Fruit fly (Drosophila melanogaster) whole organism, embryonic: ENCODE results near the gene Cep97.
A peak's percentile ranks its signal among the peaks of the same experiment; 100 is the strongest.

Experiments used
- Antp ChIP-seq: fragments of 200-800 bp; sonication (Bioruptor generic); optimal IDR thresholded peaks from 3 replicates; lab custom pipeline; 2016; ENCODE audit warnings: missing biosample characterization, missing genetic modification characterization
- Blimp-1 ChIP-seq: fragments of 200-800 bp; sonication (Bioruptor generic); optimal IDR thresholded peaks from 3 replicates; lab custom pipeline; 2018; ENCODE audit warnings: missing biosample characterization, missing genetic modification characterization, mild to moderate bottlenecking, moderate library complexity, missing genetic modification reagents
- CG12071 ChIP-seq: fragments of 200-800 bp; sonication (Bioruptor generic); optimal IDR thresholded peaks from 3 replicates; lab custom pipeline; 2018; ENCODE audit warnings: missing biosample characterization, mild to moderate bottlenecking, missing genetic modification characterization
- CG12391 ChIP-seq: fragments of 200-800 bp; sonication (Bioruptor generic); optimal IDR thresholded peaks from 3 replicates; lab custom pipeline; 2018; ENCODE audit warnings: missing biosample characterization, mild to moderate bottlenecking, missing genetic modification characterization, moderate library complexity
- CG13894 ChIP-seq: fragments of 200-800 bp; sonication (Bioruptor generic); optimal IDR thresholded peaks from 3 replicates; lab custom pipeline; 2018; ENCODE audit warnings: missing biosample characterization, mild to moderate bottlenecking, missing genetic modification characterization, moderate library complexity
- CG15073 ChIP-seq: fragments of 200-800 bp; sonication (Bioruptor generic); optimal IDR thresholded peaks from 2 replicates; lab custom pipeline; 2016; ENCODE audit warnings: missing biosample characterization, missing genetic modification characterization
- CG15479 ChIP-seq: fragments of 200-800 bp; sonication (Bioruptor generic); optimal IDR thresholded peaks from 3 replicates; lab custom pipeline; 2019; ENCODE audit warnings: missing biosample characterization, mild to moderate bottlenecking, missing genetic modification characterization, moderate library complexity
- CG17328 ChIP-seq: fragments of 200-800 bp; sonication (Bioruptor generic); IDR thresholded peaks from 2 replicates; pipeline ENCODE4 v1.3.6; 2022; ENCODE audit warnings: missing biosample characterization, missing genetic modification characterization
- CG17385 ChIP-seq: fragments of 200-800 bp; sonication (Bioruptor generic); optimal IDR thresholded peaks from 3 replicates; lab custom pipeline; 2018; ENCODE audit warnings: missing biosample characterization, mild to moderate bottlenecking, missing genetic modification characterization
- CG17568 ChIP-seq: fragments of 200-800 bp; sonication (Bioruptor generic); optimal IDR thresholded peaks from 2 replicates; lab custom pipeline; 2018; ENCODE audit warnings: missing biosample characterization, mild to moderate bottlenecking, missing genetic modification characterization, moderate library complexity
- CG17829 ChIP-seq: fragments of 200-800 bp; optimal IDR thresholded peaks from 2 replicates; lab custom pipeline; 2019; ENCODE audit warnings: missing biosample characterization, mild to moderate bottlenecking, missing genetic modification characterization, moderate library complexity
- CG18262 ChIP-seq: fragments of 200-800 bp; optimal IDR thresholded peaks from 3 replicates; lab custom pipeline; 2019; ENCODE audit warnings: missing biosample characterization, mild to moderate bottlenecking, missing genetic modification characterization, moderate library complexity
- CG2678 ChIP-seq: fragments of 200-800 bp; sonication (Bioruptor generic); optimal IDR thresholded peaks from 3 replicates; lab custom pipeline; 2019; ENCODE audit warnings: missing biosample characterization, mild to moderate bottlenecking, missing genetic modification characterization, moderate library complexity
- CG30403 ChIP-seq: fragments of 200-800 bp; sonication (Bioruptor generic); optimal IDR thresholded peaks from 3 replicates; lab custom pipeline; 2016; ENCODE audit warnings: missing biosample characterization, missing genetic modification characterization
- CG31441 ChIP-seq: fragments of 200-800 bp; sonication (Bioruptor generic); IDR thresholded peaks from 2 replicates; pipeline ENCODE4 v1.3.6; 2022; ENCODE audit warnings: missing biosample characterization, missing genetic modification characterization
- CG3407 ChIP-seq: fragments of 200-800 bp; sonication (Bioruptor generic); optimal IDR thresholded peaks from 2 replicates; lab custom pipeline; 2018; ENCODE audit warnings: missing biosample characterization, mild to moderate bottlenecking, missing genetic modification characterization
- CG7839 ChIP-seq: fragments of 200-800 bp; sonication (Bioruptor generic); optimal IDR thresholded peaks from 3 replicates; lab custom pipeline; 2018; ENCODE audit warnings: missing biosample characterization, mild to moderate bottlenecking, missing genetic modification characterization, moderate library complexity
- CG8924 ChIP-seq: fragments of 200-800 bp; optimal IDR thresholded peaks from 3 replicates; lab custom pipeline; 2019; ENCODE audit warnings: missing biosample characterization, mild to moderate bottlenecking, missing genetic modification characterization, moderate library complexity
- CG9609 ChIP-seq: fragments of 200-800 bp; sonication (Bioruptor generic); optimal IDR thresholded peaks from 3 replicates; lab custom pipeline; 2016; ENCODE audit warnings: missing biosample characterization, missing genetic modification characterization
- CoRest ChIP-seq: fragments of 200-800 bp; sonication (Bioruptor generic); optimal IDR thresholded peaks from 3 replicates; lab custom pipeline; 2018; ENCODE audit warnings: missing biosample characterization, mild to moderate bottlenecking, missing genetic modification characterization, moderate library complexity
- Dip3 ChIP-seq: fragments of 200-800 bp; sonication (Bioruptor generic); optimal IDR thresholded peaks from 3 replicates; lab custom pipeline; 2016; ENCODE audit warnings: missing biosample characterization, missing genetic modification characterization
- Jarid2 ChIP-seq: fragments of 200-800 bp; sonication (Bioruptor generic); optimal IDR thresholded peaks from 3 replicates; lab custom pipeline; 2017; ENCODE audit warnings: mild to moderate bottlenecking, missing biosample characterization, missing genetic modification reagents, missing genetic modification characterization
- Pdp1 ChIP-seq, 2 experiments: fragments of 200-800 bp; sonication (Bioruptor generic); optimal IDR thresholded peaks; 3 replicates each; lab custom pipeline; 2016; ENCODE audit warnings: missing biosample characterization in 2 of 2, missing genetic modification characterization in 2 of 2, mild to moderate bottlenecking in 1 of 2, moderate library complexity in 1 of 2
- Ravus ChIP-seq: fragments of 200-800 bp; sonication (Bioruptor generic); IDR thresholded peaks from 2 replicates; pipeline ENCODE4 v1.3.6; 2022; ENCODE audit warnings: missing biosample characterization, missing genetic modification characterization
- Ssrp ChIP-seq: fragments of 200-800 bp; sonication (Bioruptor generic); optimal IDR thresholded peaks from 2 replicates; lab custom pipeline; 2018; ENCODE audit warnings: missing biosample characterization, mild to moderate bottlenecking, missing genetic modification characterization, moderate library complexity
- ac ChIP-seq: fragments of 200-800 bp; sonication (Bioruptor generic); optimal IDR thresholded peaks from 3 replicates; lab custom pipeline; 2017; ENCODE audit warnings: missing biosample characterization, mild to moderate bottlenecking, missing genetic modification characterization
- aop ChIP-seq: fragments of 200-800 bp; sonication (Bioruptor generic); IDR thresholded peaks from 2 replicates; pipeline ENCODE4 v1.3.6; 2022; ENCODE audit warnings: missing biosample characterization, missing genetic modification characterization
- bigmax ChIP-seq: fragments of 200-800 bp; sonication (Bioruptor generic); optimal IDR thresholded peaks from 2 replicates; lab custom pipeline; 2018; ENCODE audit warnings: missing biosample characterization, mild to moderate bottlenecking, missing genetic modification characterization
- btn ChIP-seq: fragments of 200-800 bp; sonication (Bioruptor generic); optimal IDR thresholded peaks from 2 replicates; lab custom pipeline; 2016; ENCODE audit warnings: missing biosample characterization, missing genetic modification characterization
- chif ChIP-seq, 2 experiments: fragments of 200-800 bp; sonication (Bioruptor generic); optimal IDR thresholded peaks; 3 replicates each; lab custom pipeline; 2016; ENCODE audit warnings: missing biosample characterization in 2 of 2, missing genetic modification characterization in 2 of 2
- crol ChIP-seq: fragments of 200-800 bp; sonication (Bioruptor generic); IDR thresholded peaks from 2 replicates; pipeline ENCODE4 v1.3.6; 2022; ENCODE audit warnings: missing biosample characterization, missing genetic modification characterization
- disco-r ChIP-seq: fragments of 200-800 bp; sonication (Bioruptor generic); optimal IDR thresholded peaks from 2 replicates; lab custom pipeline; 2016; ENCODE audit warnings: missing biosample characterization, missing genetic modification characterization
- ems ChIP-seq: fragments of 200-800 bp; sonication (Bioruptor generic); optimal IDR thresholded peaks from 3 replicates; lab custom pipeline; 2016; ENCODE audit warnings: missing biosample characterization, missing genetic modification characterization
- en ChIP-seq: fragments of 200-800 bp; sonication (Bioruptor generic); optimal IDR thresholded peaks from 2 replicates; lab custom pipeline; 2016; ENCODE audit warnings: missing biosample characterization, missing genetic modification characterization
- ewg ChIP-seq: fragments of 200-800 bp; sonication (Bioruptor generic); optimal IDR thresholded peaks from 3 replicates; lab custom pipeline; 2017; ENCODE audit warnings: mild to moderate bottlenecking, missing biosample characterization, missing genetic modification reagents, missing genetic modification characterization
- fd96Cb ChIP-seq: fragments of 200-800 bp; sonication (Bioruptor generic); optimal IDR thresholded peaks from 2 replicates; lab custom pipeline; 2018; ENCODE audit warnings: missing biosample characterization, mild to moderate bottlenecking, missing genetic modification characterization, moderate library complexity
- grn ChIP-seq: fragments of 200-800 bp; sonication (Bioruptor generic); optimal IDR thresholded peaks from 3 replicates; lab custom pipeline; 2017; ENCODE audit warnings: missing biosample characterization, missing genetic modification characterization
- hth ChIP-seq: fragments of >200 bp; optimal IDR thresholded peaks from 2 replicates; lab custom pipeline; 2017; ENCODE audit warnings: inconsistent platforms
- jing ChIP-seq: fragments of 200-800 bp; sonication (Bioruptor generic); optimal IDR thresholded peaks from 2 replicates; lab custom pipeline; 2018; ENCODE audit warnings: missing biosample characterization, mild to moderate bottlenecking, missing genetic modification characterization
- ken ChIP-seq: fragments of 200-800 bp; sonication (Bioruptor generic); IDR thresholded peaks from 3 replicates; pipeline ENCODE4 v1.3.6; 2022; ENCODE audit warnings: missing biosample characterization, missing genetic modification characterization
- kni ChIP-seq: fragments of 200-800 bp; sonication (Bioruptor generic); optimal IDR thresholded peaks from 3 replicates; lab custom pipeline; 2017; ENCODE audit warnings: mild to moderate bottlenecking, missing biosample characterization, missing genetic modification reagents, missing genetic modification characterization
- mld ChIP-seq: fragments of 200-800 bp; sonication (Bioruptor generic); IDR thresholded peaks from 3 replicates; pipeline ENCODE4 v1.3.6; 2022; ENCODE audit warnings: missing biosample characterization, missing genetic modification characterization; ENCODE audit not compliant: partially characterized antibody
- nau ChIP-seq: fragments of 200-800 bp; sonication (Bioruptor generic); optimal IDR thresholded peaks from 3 replicates; lab custom pipeline; 2017; ENCODE audit warnings: missing biosample characterization, mild to moderate bottlenecking, missing genetic modification characterization, missing genetic modification reagents
- nmo ChIP-seq: fragments of 200-800 bp; sonication (Bioruptor generic); optimal IDR thresholded peaks from 2 replicates; lab custom pipeline; 2018; ENCODE audit warnings: missing biosample characterization, mild to moderate bottlenecking, missing genetic modification characterization, moderate library complexity
- pb ChIP-seq: fragments of 200-800 bp; sonication (Bioruptor generic); optimal IDR thresholded peaks from 3 replicates; lab custom pipeline; 2016; ENCODE audit warnings: missing biosample characterization, missing genetic modification characterization
- row ChIP-seq: fragments of 200-800 bp; sonication (Bioruptor generic); IDR thresholded peaks from 3 replicates; pipeline ENCODE4 v1.3.6; 2022; ENCODE audit warnings: missing biosample characterization, missing genetic modification characterization
- sens ChIP-seq: fragments of 200-800 bp; sonication (Bioruptor generic); peaks from one replicate; lab custom pipeline; 2016; ENCODE audit warnings: missing biosample characterization, missing genetic modification characterization
- shn ChIP-seq: fragments of 200-800 bp; sonication (Bioruptor generic); optimal IDR thresholded peaks from 3 replicates; lab custom pipeline; 2016; ENCODE audit warnings: missing biosample characterization, missing genetic modification characterization
- ssp ChIP-seq: fragments of 200-800 bp; sonication (Bioruptor generic); IDR thresholded peaks from 2 replicates; pipeline ENCODE4 v1.3.6; 2022; ENCODE audit warnings: missing biosample characterization, missing genetic modification characterization
- trem ChIP-seq: fragments of 200-800 bp; optimal IDR thresholded peaks from 3 replicates; lab custom pipeline; 2019; ENCODE audit warnings: missing biosample characterization, mild to moderate bottlenecking, missing genetic modification characterization, moderate library complexity
- trh ChIP-seq: fragments of 200-800 bp; sonication (Bioruptor generic); optimal IDR thresholded peaks from 2 replicates; lab custom pipeline; 2016; ENCODE audit warnings: missing biosample characterization, missing genetic modification characterization

Cep97 gene

DNA sequence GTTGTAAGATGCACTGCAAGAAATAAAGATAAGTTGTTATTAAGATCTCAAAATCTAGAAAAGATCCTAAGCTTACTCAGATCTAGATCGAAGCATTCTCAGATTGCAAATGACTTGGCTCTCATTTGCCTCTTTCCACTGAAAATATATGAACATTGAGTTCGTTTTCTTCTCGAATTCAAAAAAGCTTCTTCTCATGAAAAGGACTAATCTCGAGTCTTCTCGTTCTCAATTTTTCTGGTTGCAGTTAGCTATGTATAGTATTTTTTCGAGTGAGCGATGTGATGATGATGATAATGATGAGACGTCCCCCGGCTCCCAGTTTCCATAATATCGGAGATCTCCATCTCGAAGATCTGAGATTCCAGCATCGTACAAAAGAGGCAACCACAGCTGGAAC is 11.1 kb upstream of the Cep97 start (continued):
- TF ChIP-seq grn (GFP tag; lab: Kevin White, UChicago), result peak; percentile 92
- peak; percentile 38 for TF ChIP-seq CG3407 (GFP tag; lab: Kevin White, UChicago)
- TF ChIP-seq chif (GFP tag; optimal IDR thresholded peaks at IDR 0.05; lab: Kevin White, UChicago), result peak; percentile 42 to 46
- peak; percentile 50 for TF ChIP-seq fd96Cb (tag; lab: Kevin White, UChicago)
- peak; percentile 27 for TF ChIP-seq CG9609 (GFP tag; lab: Kevin White, UChicago)
- TF ChIP-seq trem (tag; lab: Kevin White, UChicago), result peak; percentile 17
- no peak for TF ChIP-seq Ravus (GFP tag; lab: Robert Waterston, UW)
- TF ChIP-seq ken (GFP tag; lab: Robert Waterston, UW), result 0 out of 3 replicates have a peak, but pooled peaks have one; percentile 45
- TF ChIP-seq CG2678, result peak; percentile 62
- TF ChIP-seq Blimp-1 (GFP tag; lab: Kevin White, UChicago), result peak; percentile 67
- TF ChIP-seq CG8924, result peak; percentile 49
- TF ChIP-seq aop (GFP tag; lab: Robert Waterston, UW), result no peak
- TF ChIP-seq Jarid2 (GFP tag; lab: Kevin White, UChicago), result peak; percentile 7
- TF ChIP-seq jing (GFP tag; lab: Kevin White, UChicago), result peak; percentile 27
- peak; percentile 22 for TF ChIP-seq CG17385 (GFP tag; lab: Kevin White, UChicago)
- TF ChIP-seq ems (GFP tag; lab: Kevin White, UChicago), result no peak
- peak; percentile 53 for TF ChIP-seq CG31441 (GFP tag; lab: Robert Waterston, UW)
- TF ChIP-seq CG12071 (GFP tag; lab: Kevin White, UChicago), result no peak
- peak; percentile 52 for TF ChIP-seq CG17328 (GFP tag; lab: Robert Waterston, UW)
- TF ChIP-seq mld (GFP tag; lab: Robert Waterston, UW), result no peak
- peak; percentile 27 for TF ChIP-seq ac (GFP tag; lab: Kevin White, UChicago)
- TF ChIP-seq CG7839, result peak; percentile 43
- no peak for TF ChIP-seq pb
- TF ChIP-seq ewg (GFP tag; lab: Kevin White, UChicago), result peak; percentile 8
- TF ChIP-seq CG30403 (GFP tag; lab: Kevin White, UChicago), result peak; percentile 32
- TF ChIP-seq sens, result peak; percentile 64
- no peak for TF ChIP-seq trh (GFP tag; lab: Kevin White, UChicago)
- peak; percentile 57 for TF ChIP-seq CG17829 (tag; lab: Kevin White, UChicago)
- TF ChIP-seq hth (lab: Kevin White, UChicago), result no peak
- no peak for TF ChIP-seq CG15073 (GFP tag; lab: Kevin White, UChicago)
- no peak for TF ChIP-seq btn (GFP tag; lab: Kevin White, UChicago)
- no peak for TF ChIP-seq CG17568 (GFP tag; lab: Kevin White, UChicago)
- no peak for TF ChIP-seq nau (GFP tag; lab: Kevin White, UChicago)
- TF ChIP-seq kni (GFP tag; lab: Kevin White, UChicago), result peak; percentile 32
- TF ChIP-seq Pdp1 (GFP tag; optimal IDR thresholded peaks at IDR 0.05; lab: Kevin White, UChicago), result peak in 1 of 2 experiments; percentile 31
- TF ChIP-seq Dip3 (GFP tag; lab: Kevin White, UChicago), result no peak
- TF ChIP-seq CG15479 (GFP tag; lab: Kevin White, UChicago), result no peak
- TF ChIP-seq CG12391 (tag; lab: Kevin White, UChicago), result peak; percentile 58
- no peak for TF ChIP-seq disco-r (GFP tag; lab: Kevin White, UChicago)
- no peak for TF ChIP-seq CG13894 (tag; lab: Kevin White, UChicago)
- TF ChIP-seq crol (GFP tag; lab: Robert Waterston, UW), result no peak
- TF ChIP-seq en, result peak; percentile 18
- peak; percentile 46 for TF ChIP-seq Ssrp (tag; lab: Kevin White, UChicago)
- peak; percentile 13 for TF ChIP-seq shn (GFP tag; lab: Kevin White, UChicago)
- peak; percentile 71 for TF ChIP-seq nmo
- peak; percentile 21 for TF ChIP-seq Antp (GFP tag; lab: Kevin White, UChicago)
- TF ChIP-seq CG18262, result peak; percentile 82
- peak; percentile 55 for TF ChIP-seq CoRest (tag; lab: Kevin White, UChicago)
- peak; percentile 26; the same call in 1 of the 2 replicates for TF ChIP-seq ssp
- TF ChIP-seq bigmax (GFP tag; lab: Kevin White, UChicago), result no peak
- peak; percentile 47 for TF ChIP-seq row (GFP tag; lab: Robert Waterston, UW)
